Worm (Caenorhabditis elegans): ENCODE data around the gene gtbp-1.

- TF ChIP-seq ceh-79 (tag; optimal IDR thresholded peaks at IDR 0.05) (no peak), T07F8.4 (tag; optimal IDR thresholded peaks at IDR 0.05) (no peak), dox-1 (GFP tag; IDR thresholded peaks at IDR 0.05) (no peak), pha-4 (tag; optimal IDR thresholded peaks at IDR 0.05) (no peak), xnd-1 (tag; optimal IDR thresholded peaks at IDR 0.05) (no peak), let-607 (tag; optimal IDR thresholded peaks at IDR 0.05) (no peak), him-1 (tag; optimal IDR thresholded peaks at IDR 0.05) (no peak), nhr-179 (tag; optimal IDR thresholded peaks at IDR 0.05) (no peak), Y79H2A.3 (GFP tag; conservative IDR thresholded peaks at IDR 0.05) (no peak), hlh-12 (tag; optimal IDR thresholded peaks at IDR 0.05) (no peak)
These were observed 7.1 kb upstream of the gtbp-1 start, which contains the start of gene K08F4.5 for ce11 chrIV:10135817-10136216.

Measured in whole organism, young adult.